Worm (Caenorhabditis elegans) whole organism, young adult: Measurements from ENCODE around the gene ptr-8.
A peak's percentile ranks its signal among the peaks of the same experiment; 100 is the strongest.
"Not testable (repeated sequence)": the region's sequence is repeated elsewhere in the genome, so short reads cannot be mapped to it uniquely, and the experiment has no call there.

ENCODE experiments used
- C06A6.2 ChIP-seq: fragments of 200-800 bp; sonication (Bioruptor generic); conservative IDR thresholded peaks from 2 replicates; pipeline ENCODE4 v1.3.6; 2022; ENCODE audit warnings: missing genetic modification characterization, missing compliant biosample characterization
- C17E4.6 ChIP-seq: fragments of 200-800 bp; sonication (Bioruptor generic); IDR thresholded peaks from 2 replicates; pipeline ENCODE4 v1.3.6; 2022; ENCODE audit warnings: missing genetic modification reagents, missing genetic modification characterization, missing compliant biosample characterization
- D2030.7 ChIP-seq: fragments of 200-800 bp; sonication (Bioruptor generic); IDR thresholded peaks from 2 replicates; pipeline ENCODE4 v1.3.6; 2022; ENCODE audit warnings: missing genetic modification reagents, missing genetic modification characterization, missing compliant biosample characterization
- F23B12.7 ChIP-seq: sonication (generic microtip); optimal IDR thresholded peaks from 2 replicates; lab custom pipeline; 2017; ENCODE audit warnings: missing genetic modification characterization, mild to moderate bottlenecking, missing compliant biosample characterization, antibody characterized with exemption, moderate library complexity; ENCODE audit not compliant: insufficient read depth
- F33H1.4 ChIP-seq: fragments of 200-800 bp; sonication (Bioruptor generic); IDR thresholded peaks from 2 replicates; pipeline ENCODE4 v1.3.6; 2022; ENCODE audit warnings: missing genetic modification reagents, missing genetic modification characterization, missing compliant biosample characterization
- F39B2.1 ChIP-seq: fragments of 200-800 bp; sonication (Bioruptor generic); IDR thresholded peaks from 2 replicates; pipeline ENCODE4 v1.3.6; 2022; ENCODE audit warnings: missing genetic modification reagents, missing genetic modification characterization, missing compliant biosample characterization
- F49E8.2 ChIP-seq: sonication (generic microtip); optimal IDR thresholded peaks from 3 replicates; lab custom pipeline; 2017; ENCODE audit warnings: missing genetic modification characterization, mild to moderate bottlenecking, missing compliant biosample characterization, antibody characterized with exemption, moderate library complexity; ENCODE audit not compliant: insufficient read depth
- F52B5.7 ChIP-seq: sonication (generic microtip); optimal IDR thresholded peaks from 2 replicates; lab custom pipeline; 2016; ENCODE audit warnings: mild to moderate bottlenecking, missing genetic modification characterization, missing compliant biosample characterization
- Y53F4B.3 ChIP-seq: fragments of 200-800 bp; sonication (Bioruptor generic); IDR thresholded peaks from 2 replicates; pipeline ENCODE4 v1.3.6; 2022; ENCODE audit warnings: missing genetic modification reagents, missing genetic modification characterization, missing compliant biosample characterization
- Y95B8A.8 ChIP-seq: fragments of 200-800 bp; sonication (Bioruptor generic); IDR thresholded peaks from 2 replicates; pipeline ENCODE4 v1.3.6; 2022; ENCODE audit warnings: missing genetic modification reagents, missing genetic modification characterization, missing compliant biosample characterization
- akir-1 ChIP-seq: fragments of 200-800 bp; sonication (Bioruptor generic); optimal IDR thresholded peaks from 2 replicates; lab custom pipeline; 2018; ENCODE audit warnings: mild to moderate bottlenecking, missing genetic modification characterization, moderate library complexity, missing compliant biosample characterization
- atf-7 ChIP-seq: sonication (generic microtip); optimal IDR thresholded peaks from 2 replicates; lab custom pipeline; 2017; ENCODE audit warnings: mild to moderate bottlenecking, missing genetic modification characterization, missing compliant biosample characterization
- bed-2 ChIP-seq: fragments of 200-800 bp; sonication (Bioruptor generic); IDR thresholded peaks from 2 replicates; pipeline ENCODE4 v1.3.6; 2022; ENCODE audit warnings: missing genetic modification reagents, missing genetic modification characterization, missing compliant biosample characterization
- cebp-1 ChIP-seq, 2 experiments: fragments of 200-800 bp in 1 of 2; sonication (Bioruptor generic) in 1 of 2; sonication (generic microtip) in 1 of 2; IDR thresholded peaks in 1 of 2; optimal IDR thresholded peaks in 1 of 2; 2 replicates each; pipeline versions ENCODE4 v1.3.6 to Lab custom; 2017 to 2022; ENCODE audit warnings: missing compliant biosample characterization in 2 of 2, missing genetic modification characterization in 2 of 2, mild to moderate bottlenecking in 1 of 2, missing genetic modification reagents in 1 of 2, moderate library complexity in 1 of 2
- ceh-100 ChIP-seq: fragments of 200-800 bp; sonication (Bioruptor generic); IDR thresholded peaks from 2 replicates; pipeline ENCODE4 v1.3.6; 2022; ENCODE audit warnings: missing genetic modification reagents, missing genetic modification characterization, missing compliant biosample characterization
- ceh-40 ChIP-seq: fragments of 200-800 bp; sonication (Bioruptor generic); IDR thresholded peaks from 2 replicates; pipeline ENCODE4 v1.3.6; 2022; ENCODE audit warnings: missing genetic modification characterization, missing compliant biosample characterization
- ceh-58 ChIP-seq: fragments of 200-800 bp; sonication (Bioruptor generic); IDR thresholded peaks from 2 replicates; pipeline ENCODE4 v1.3.6; 2022; ENCODE audit warnings: missing genetic modification characterization, missing compliant biosample characterization
- ceh-79 ChIP-seq: sonication (generic microtip); optimal IDR thresholded peaks from 2 replicates; lab custom pipeline; 2017; ENCODE audit warnings: mild to moderate bottlenecking, missing genetic modification characterization, missing compliant biosample characterization
- dpff-1 ChIP-seq: sonication (generic microtip); optimal IDR thresholded peaks from 2 replicates; lab custom pipeline; 2017; ENCODE audit warnings: mild to moderate bottlenecking, missing genetic modification characterization, missing compliant biosample characterization
- efl-1 ChIP-seq: fragments of 150-350 bp; optimal IDR thresholded peaks from 2 replicates; lab custom pipeline; 2014; ENCODE audit warnings: missing biosample characterization, missing genetic modification reagents, missing genetic modification characterization
- gei-17 ChIP-seq: fragments of 200-800 bp; sonication (Bioruptor generic); optimal IDR thresholded peaks from 2 replicates; lab custom pipeline; 2018; ENCODE audit warnings: mild to moderate bottlenecking, missing genetic modification characterization, missing compliant biosample characterization
- let-607 ChIP-seq, 2 experiments: fragments of 200-800 bp in 1 of 2; sonication (Bioruptor generic) in 1 of 2; sonication (generic microtip) in 1 of 2; optimal IDR thresholded peaks; 2 replicates each; lab custom pipeline; 2016 to 2018; ENCODE audit warnings: mild to moderate bottlenecking in 2 of 2, missing compliant biosample characterization in 2 of 2, missing genetic modification characterization in 2 of 2, moderate library complexity in 2 of 2, missing genotype in 1 of 2
- lin-26 ChIP-seq: fragments of 200-800 bp; sonication (Bioruptor generic); IDR thresholded peaks from 2 replicates; pipeline ENCODE4 v1.3.6; 2022; ENCODE audit warnings: missing genetic modification reagents, missing genetic modification characterization, missing compliant biosample characterization
- lin-35 ChIP-seq, 3 experiments: fragments of 150-350 bp in 2 of 3; sonication (generic microtip) in 1 of 3; optimal IDR thresholded peaks; 2 replicates each; lab custom pipeline; 2014 to 2018; ENCODE audit warnings: missing biosample characterization in 3 of 3, missing genetic modification characterization in 3 of 3, missing genetic modification reagents in 3 of 3
- madf-10 ChIP-seq: sonication (generic microtip); optimal IDR thresholded peaks from 2 replicates; lab custom pipeline; 2016; ENCODE audit warnings: mild to moderate bottlenecking, missing genetic modification characterization, missing compliant biosample characterization
- madf-6 ChIP-seq: fragments of 200-800 bp; sonication (Bioruptor generic); IDR thresholded peaks from 2 replicates; pipeline ENCODE4 v1.3.6; 2022; ENCODE audit warnings: missing genetic modification reagents, missing genetic modification characterization, missing compliant biosample characterization
- mcd-1 ChIP-seq: fragments of 200-800 bp; sonication (Bioruptor generic); IDR thresholded peaks from 2 replicates; pipeline ENCODE4 v1.3.6; 2022; ENCODE audit warnings: missing genetic modification reagents, missing genetic modification characterization, missing compliant biosample characterization
- nfya-2 ChIP-seq: fragments of 200-800 bp; sonication (Bioruptor generic); IDR thresholded peaks from 2 replicates; pipeline ENCODE4 v1.3.6; 2022; ENCODE audit warnings: missing genetic modification reagents, missing genetic modification characterization, missing compliant biosample characterization
- nhr-80 ChIP-seq: sonication (generic microtip); optimal IDR thresholded peaks from 2 replicates; lab custom pipeline; 2016; ENCODE audit warnings: missing genetic modification characterization, missing compliant biosample characterization
- nhr-90 ChIP-seq: sonication (generic microtip); optimal IDR thresholded peaks from 2 replicates; lab custom pipeline; 2016; ENCODE audit warnings: missing genotype, mild to moderate bottlenecking, missing genetic modification characterization, missing compliant biosample characterization
- rec-8 ChIP-seq, 2 experiments: sonication (generic microtip); optimal IDR thresholded peaks; 2 replicates each; lab custom pipeline; 2016; ENCODE audit warnings: mild to moderate bottlenecking in 2 of 2, missing genetic modification characterization in 2 of 2, missing genetic modification reagents in 2 of 2, missing genotype in 2 of 2, missing biosample characterization in 1 of 2, missing compliant biosample characterization in 1 of 2, moderate library complexity in 1 of 2
- repo-1 ChIP-seq: sonication (generic microtip); optimal IDR thresholded peaks from 2 replicates; lab custom pipeline; 2017; ENCODE audit warnings: mild to moderate bottlenecking, missing genetic modification characterization, missing compliant biosample characterization
- rpc-1 ChIP-seq, 2 experiments: fragments of 150-350 bp in 1 of 2; sonication (generic microtip) in 1 of 2; optimal IDR thresholded peaks; 2 replicates each; lab custom pipeline; 2014 to 2018; ENCODE audit warnings: missing biosample characterization in 1 of 2, missing genetic modification characterization in 1 of 2, missing genetic modification reagents in 1 of 2, missing genotype in 1 of 2
- sea-2 ChIP-seq: fragments of 200-800 bp; sonication (Bioruptor generic); IDR thresholded peaks from 2 replicates; pipeline ENCODE4 v1.3.6; 2022; ENCODE audit warnings: missing genetic modification characterization, missing compliant biosample characterization
- snpc-3.4 ChIP-seq: sonication (generic microtip); optimal IDR thresholded peaks from 2 replicates; lab custom pipeline; 2017; ENCODE audit warnings: missing genetic modification characterization, mild to moderate bottlenecking, missing compliant biosample characterization, antibody characterized with exemption, moderate library complexity, missing genotype, missing genetic modification reagents
- tbp1 ChIP-seq: fragments of 200-800 bp; sonication (Bioruptor generic); optimal IDR thresholded peaks from 2 replicates; lab custom pipeline; 2018; ENCODE audit warnings: mild to moderate bottlenecking, missing genetic modification characterization, missing compliant biosample characterization
- unc-130 ChIP-seq: sonication (generic microtip); optimal IDR thresholded peaks from 2 replicates; lab custom pipeline; 2016; ENCODE audit warnings: missing genetic modification reagents, missing genetic modification characterization, missing compliant biosample characterization
- xnd-1 ChIP-seq: sonication (generic microtip); optimal IDR thresholded peaks from 2 replicates; lab custom pipeline; 2016; ENCODE audit warnings: missing genotype, missing genetic modification reagents, missing genetic modification characterization, missing compliant biosample characterization
- zfh-2 ChIP-seq: fragments of 200-800 bp; sonication (Bioruptor generic); conservative IDR thresholded peaks from 2 replicates; pipeline ENCODE4 v1.3.6; 2022; ENCODE audit warnings: missing genetic modification reagents, missing genetic modification characterization, missing compliant biosample characterization

Gene ptr-8

DNA sequence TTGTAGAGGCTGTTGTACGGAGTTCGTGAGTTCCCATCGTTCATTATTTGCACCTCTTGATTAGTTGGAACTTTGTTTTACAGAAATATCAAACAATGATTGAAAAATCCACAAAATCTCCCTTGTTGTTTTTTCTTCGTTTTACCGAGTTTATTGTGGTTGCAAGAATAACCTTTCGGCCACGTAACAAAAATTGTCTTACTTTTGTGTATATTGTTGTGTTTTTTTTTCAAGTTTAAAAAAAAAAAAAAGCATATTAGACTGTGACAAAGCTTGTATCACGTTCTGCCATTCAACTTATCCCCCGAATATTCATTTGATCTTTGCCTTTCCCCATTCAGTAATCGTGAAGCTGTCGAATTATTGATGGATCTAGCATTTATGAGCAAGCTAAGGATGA is 28.1 kb downstream of the ptr-8 start, which contains the start of gene F44F4.10:
F44F4.10 (minus strand) TSS at position 101 of the 400 bp plus-strand sequence.
- TF ChIP-seq ceh-79 (tag; lab: Kevin White, UChicago) (no peak), C17E4.6 (GFP tag; lab: Robert Waterston, UW) (no peak), rpc-1 (optimal IDR thresholded peaks at IDR 0.05; lab: Kevin White, UChicago) (no peak), rpc-1 (tag; optimal IDR thresholded peaks at IDR 0.05; lab: Kevin White, UChicago) (no peak), ceh-100 (GFP tag; lab: Robert Waterston, UW) (no peak), F39B2.1 (no peak), F52B5.7 (tag; lab: Kevin White, UChicago) (no peak), gei-17 (GFP tag; lab: Kevin White, UChicago) (no peak), nfya-2 (GFP tag; lab: Robert Waterston, UW) (no peak), repo-1 (tag; lab: Kevin White, UChicago) (no peak), madf-6 (GFP tag; lab: Robert Waterston, UW) (no peak), ceh-58 (GFP tag; lab: Robert Waterston, UW) (no peak), snpc-3.4 (tag; lab: Kevin White, UChicago) (no peak), C06A6.2 (no peak), D2030.7 (GFP tag; lab: Robert Waterston, UW) (no peak), dpff-1 (tag; lab: Kevin White, UChicago) (no peak), efl-1 (GFP tag; lab: Kevin White, UChicago) (no peak), Y95B8A.8 (GFP tag; lab: Robert Waterston, UW) (no peak), nhr-80 (no peak), ceh-40 (no peak), F33H1.4 (GFP tag; lab: Robert Waterston, UW) (no peak)

DNA sequence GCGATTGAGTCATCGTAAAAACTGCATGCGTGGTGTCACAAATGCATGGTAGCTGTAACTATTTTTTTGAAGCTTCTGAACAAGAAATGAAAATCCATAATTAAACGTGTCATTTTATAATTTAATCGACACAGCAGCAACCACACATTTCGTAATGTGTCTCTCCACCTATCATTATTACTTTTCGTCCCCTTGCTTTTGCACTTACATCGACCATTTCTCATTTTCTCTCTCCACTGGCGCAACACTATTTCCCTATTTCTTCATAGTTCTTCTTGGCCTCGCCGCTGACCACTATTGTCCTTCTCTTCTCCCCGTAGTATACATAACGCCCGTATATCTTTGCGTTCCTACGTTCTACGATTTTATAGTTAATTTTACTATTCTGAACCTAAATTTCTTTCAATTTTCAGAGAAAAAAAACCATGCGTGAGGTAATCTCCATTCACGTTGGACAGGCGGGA is 29.2 kb downstream of the ptr-8 start, which contains the start of gene tba-4:
tba-4 (plus strand) TSS at position 414 of the 464 bp plus-strand sequence.
- TF ChIP-seq sea-2 (no peak), cebp-1 (GFP tag; IDR thresholded peaks at IDR 0.05; lab: Robert Waterston, UW) (peak; percentile 50; the same call in 1 of the 2 replicates), cebp-1 (tag; optimal IDR thresholded peaks at IDR 0.05; lab: Kevin White, UChicago) (no peak), nhr-80 (peak; percentile 83), let-607 (tag; optimal IDR thresholded peaks at IDR 0.05; lab: Kevin White, UChicago) (peak in 1 of 2 experiments; percentile 63)
- TF ChIP-seq, all 124 proteins: peak for 3

DNA sequence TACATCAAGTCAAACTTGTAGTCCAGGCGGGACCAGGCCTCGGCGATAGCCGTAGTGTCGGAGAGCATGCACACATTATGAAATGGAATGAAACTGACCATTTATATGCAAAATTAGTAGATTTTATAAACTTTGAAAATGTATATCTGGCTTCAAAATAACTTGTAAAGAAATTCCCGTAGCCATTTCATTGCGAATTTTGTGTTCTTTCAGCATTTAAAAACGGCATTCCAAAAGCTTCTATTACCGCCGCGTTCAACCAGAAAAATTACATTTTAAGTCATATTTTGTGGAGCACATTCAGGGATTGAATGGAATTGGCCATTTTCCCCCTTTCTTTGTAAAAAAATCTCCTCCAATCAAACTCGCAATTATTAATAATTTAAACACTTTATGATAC is 33.8 kb downstream of the ptr-8 start, which contains the start of gene Y19D2B.1:
Y19D2B.1 (minus strand) TSS at position 101 of the 400 bp plus-strand sequence.
- not testable (repeated sequence) for TF ChIP-seq Y53F4B.3 (GFP tag; lab: Robert Waterston, UW); unc-130 (GFP tag; lab: Kevin White, UChicago); zfh-2 (GFP tag; lab: Robert Waterston, UW)

DNA sequence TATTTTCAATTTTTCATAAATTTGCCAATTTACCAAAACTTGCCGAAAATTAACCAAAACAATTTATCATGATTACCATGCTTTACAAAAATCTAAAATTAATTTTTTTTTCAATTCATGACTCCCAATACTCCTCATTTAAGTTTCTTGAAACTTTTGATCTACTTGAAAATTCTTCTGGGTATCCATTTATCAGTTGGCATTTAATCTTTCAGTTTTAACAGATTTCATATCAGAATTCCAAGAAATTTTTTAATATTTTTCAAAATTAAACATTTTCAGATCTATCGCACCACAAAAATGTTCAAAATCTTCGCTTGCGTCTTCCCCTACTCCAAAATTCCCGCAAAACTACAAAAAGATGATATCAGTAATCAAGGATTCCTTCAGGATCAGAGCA is 34.9 kb downstream of the ptr-8 start, which contains the start of gene Y19D2B.2:
Y19D2B.2 (plus strand) TSS at position 301 of the 400 bp plus-strand sequence.
- no peak for TF ChIP-seq ceh-58 (GFP tag; lab: Robert Waterston, UW)
- no peak for TF ChIP-seq rpc-1 (optimal IDR thresholded peaks at IDR 0.05; lab: Kevin White, UChicago)
- no peak for TF ChIP-seq rpc-1 (tag; optimal IDR thresholded peaks at IDR 0.05; lab: Kevin White, UChicago)
- no peak for TF ChIP-seq mcd-1 (GFP tag; lab: Robert Waterston, UW)
- TF ChIP-seq, all 124 proteins: peak for 0

DNA sequence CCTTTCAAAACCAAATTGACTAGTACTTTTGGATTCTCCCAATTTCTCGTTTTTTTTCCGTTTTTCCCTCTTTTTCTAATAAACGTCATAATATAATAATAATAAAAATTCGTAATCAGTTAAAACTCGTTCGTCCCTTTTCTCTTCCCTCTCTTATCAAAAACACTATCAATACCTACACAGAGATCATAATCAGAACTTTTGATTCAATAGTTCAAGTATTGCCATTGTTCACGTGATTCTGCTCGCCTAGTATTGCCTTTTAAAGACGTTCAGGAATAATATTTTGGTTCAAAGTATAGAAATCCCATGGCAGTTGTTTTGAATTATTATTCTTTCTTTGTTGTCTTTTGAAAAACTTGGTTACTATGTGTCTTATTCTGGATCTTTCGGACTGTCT is 35.6 kb downstream of the ptr-8 start:
- no peak for TF ChIP-seq lin-26 (GFP tag; lab: Robert Waterston, UW)
- no peak for TF ChIP-seq nhr-90 (tag; lab: Kevin White, UChicago)
- no peak for TF ChIP-seq lin-35 (GFP tag; optimal IDR thresholded peaks at IDR 0.05; lab: Kevin White, UChicago)
- no peak for TF ChIP-seq akir-1 (GFP tag; lab: Kevin White, UChicago)
- TF ChIP-seq nhr-80 = peak; percentile 83
- TF ChIP-seq xnd-1 (tag; lab: Kevin White, UChicago) = no peak
- TF ChIP-seq tbp1 (GFP tag; lab: Kevin White, UChicago) = no peak
- no peak for TF ChIP-seq F39B2.1
- no peak for TF ChIP-seq rec-8 (tag; optimal IDR thresholded peaks at IDR 0.05; lab: Kevin White, UChicago)
- TF ChIP-seq F23B12.7 (tag; lab: Kevin White, UChicago) = peak; percentile 44
- no peak for TF ChIP-seq F49E8.2 (tag; lab: Kevin White, UChicago)
- TF ChIP-seq madf-10 (tag; lab: Kevin White, UChicago) = peak; percentile 9
- TF ChIP-seq atf-7 (tag; lab: Kevin White, UChicago) = peak; percentile 50
- TF ChIP-seq bed-2 = no peak
- TF ChIP-seq cebp-1 (GFP tag; IDR thresholded peaks at IDR 0.05; lab: Robert Waterston, UW) = no peak
- TF ChIP-seq cebp-1 (tag; optimal IDR thresholded peaks at IDR 0.05; lab: Kevin White, UChicago) = peak; percentile 14
